Comparison of ENCODE assay signal across 3 fruit fly cellular contexts in the genomic region with DNA sequence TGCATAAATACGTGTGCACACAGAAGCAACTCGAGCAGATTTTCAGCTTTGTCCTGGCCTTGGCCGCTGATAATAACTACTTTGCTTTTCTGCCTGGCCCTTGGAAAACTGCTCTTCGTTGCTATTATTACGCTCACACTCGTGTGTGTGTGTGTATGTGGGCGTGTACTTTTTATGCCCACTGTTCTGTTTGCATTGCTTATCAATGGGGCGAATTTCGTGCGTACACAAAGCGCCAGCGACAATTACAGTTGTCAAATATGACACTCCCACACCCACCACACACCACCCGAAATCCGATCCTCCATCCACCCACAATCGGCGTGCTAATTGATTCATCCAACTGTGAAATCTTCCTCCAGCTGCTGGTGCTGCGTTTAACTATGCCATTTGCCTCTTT.
TF ChIP-seq lines count a peak whose summit lies in the region.

No protein-coding gene starts in this region.

- TF ChIP-seq CTCF in whole organism, embryonic (GFP tag; optimal IDR thresholded peaks at IDR 0.05; lab: Kevin White, UChicago), result no peak

TF ChIP-seq in whole organism, embryonic, 481 proteins besides CTCF, POLR2A, EP300 and RAD21 (continues in another document):
- TF ChIP-seq CG9727 (GFP tag; optimal IDR thresholded peaks at IDR 0.05; lab: Kevin White, UChicago), result peak; percentile 26
- TF ChIP-seq CG13296 (GFP tag; optimal IDR thresholded peaks at IDR 0.05; lab: Kevin White, UChicago), result peak; percentile 24
- peak; percentile 50 for TF ChIP-seq HHEX (GFP tag; optimal IDR thresholded peaks at IDR 0.05; lab: Kevin White, UChicago)
- TF ChIP-seq CG17361 (GFP tag; IDR thresholded peaks at IDR 0.05; lab: Robert Waterston, UW), result no peak
- no peak for TF ChIP-seq hkb (optimal IDR thresholded peaks at IDR 0.05; lab: Kevin White, UChicago)
- peak; percentile 60 for TF ChIP-seq hkb (GFP tag; IDR thresholded peaks at IDR 0.05; lab: Robert Waterston, UW)
- TF ChIP-seq Fer1 (GFP tag; optimal IDR thresholded peaks at IDR 0.05; lab: Kevin White, UChicago), result peak; percentile 12
- peak; percentile 5 for TF ChIP-seq CG3407 (GFP tag; optimal IDR thresholded peaks at IDR 0.05; lab: Kevin White, UChicago)
- TF ChIP-seq sob (GFP tag; IDR thresholded peaks at IDR 0.05; lab: Robert Waterston, UW), result peak; percentile 21; the same call in 1 of the 2 replicates
- peak; percentile 18 for TF ChIP-seq schlank (tag; optimal IDR thresholded peaks at IDR 0.05; lab: Kevin White, UChicago)
- peak; percentile 39 for TF ChIP-seq onecut (GFP tag; IDR thresholded peaks at IDR 0.05; lab: Robert Waterston, UW)
- peak; percentile 57 for TF ChIP-seq wek (GFP tag; optimal IDR thresholded peaks at IDR 0.05; lab: Kevin White, UChicago)
- peak; percentile 14 for TF ChIP-seq Side (GFP tag; optimal IDR thresholded peaks at IDR 0.05; lab: Kevin White, UChicago)
- TF ChIP-seq Dad (GFP tag; optimal IDR thresholded peaks at IDR 0.05; lab: Kevin White, UChicago), result no peak
- TF ChIP-seq mirr (GFP tag; optimal IDR thresholded peaks at IDR 0.05; lab: Kevin White, UChicago), result peak; percentile 32
- peak; percentile 18 for TF ChIP-seq CG12769 (tag; optimal IDR thresholded peaks at IDR 0.05; lab: Kevin White, UChicago)
- peak; percentile 9 for TF ChIP-seq CG15011 (GFP tag; optimal IDR thresholded peaks at IDR 0.05; lab: Kevin White, UChicago)
- peak; percentile 18 for TF ChIP-seq CG18599 (GFP tag; optimal IDR thresholded peaks at IDR 0.05; lab: Kevin White, UChicago)
- TF ChIP-seq Max (GFP tag; optimal IDR thresholded peaks at IDR 0.05; lab: Kevin White, UChicago), result no peak
- peak; percentile 69 for TF ChIP-seq lab (GFP tag; optimal IDR thresholded peaks at IDR 0.05; lab: Kevin White, UChicago)
- peak; percentile 36 for TF ChIP-seq org-1 (GFP tag; optimal IDR thresholded peaks at IDR 0.05; lab: Kevin White, UChicago)
- no peak for TF ChIP-seq tll (GFP tag; optimal IDR thresholded peaks at IDR 0.05; lab: Kevin White, UChicago)
- no peak for TF ChIP-seq CG8290 (GFP tag; optimal IDR thresholded peaks at IDR 0.05; lab: Kevin White, UChicago)
- peak in 1 of 2 experiments; percentile 53 for TF ChIP-seq CG8290 (tag; optimal IDR thresholded peaks at IDR 0.05; lab: Kevin White, UChicago)
- peak; percentile 76 for TF ChIP-seq Med (GFP tag; lab: Kevin White, UChicago)
- peak; percentile 30 for TF ChIP-seq CG10209 (GFP tag; optimal IDR thresholded peaks at IDR 0.05; lab: Kevin White, UChicago)
- TF ChIP-seq slou (GFP tag; optimal IDR thresholded peaks at IDR 0.05; lab: Kevin White, UChicago), result no peak
- peak; percentile 33; the same call in 1 of the 2 replicates for TF ChIP-seq CG9932 (GFP tag; IDR thresholded peaks at IDR 0.05; lab: Robert Waterston, UW)
- TF ChIP-seq Six4 (GFP tag; optimal IDR thresholded peaks at IDR 0.05; lab: Kevin White, UChicago), result no peak

TF ChIP-seq in whole organism, prepupa, 60 proteins besides CTCF, POLR2A, EP300 and RAD21:
- TF ChIP-seq lz (GFP tag; optimal IDR thresholded peaks at IDR 0.05; lab: Kevin White, UChicago) (no peak), Eip78C (GFP tag; lab: Kevin White, UChicago) (peak; percentile 31), fkh (GFP tag; optimal IDR thresholded peaks at IDR 0.05; lab: Kevin White, UChicago) (peak; percentile 83)

TF ChIP-seq in whole organism, pupa, 21 proteins besides CTCF, POLR2A, EP300 and RAD21:
- TF ChIP-seq fd96Ca (GFP tag; IDR thresholded peaks at IDR 0.05; lab: Robert Waterston, UW) (0 out of 3 replicates have a peak, but pooled peaks have one; percentile 6), CG10348 (GFP tag; IDR thresholded peaks at IDR 0.05; lab: Robert Waterston, UW) (no peak), CG4496 (GFP tag; IDR thresholded peaks at IDR 0.05; lab: Robert Waterston, UW) (0 out of 3 replicates have a peak, but pooled peaks have one; percentile 12)
